Fruit fly (Drosophila melanogaster): ENCODE data around the gene aurA.

DNA sequence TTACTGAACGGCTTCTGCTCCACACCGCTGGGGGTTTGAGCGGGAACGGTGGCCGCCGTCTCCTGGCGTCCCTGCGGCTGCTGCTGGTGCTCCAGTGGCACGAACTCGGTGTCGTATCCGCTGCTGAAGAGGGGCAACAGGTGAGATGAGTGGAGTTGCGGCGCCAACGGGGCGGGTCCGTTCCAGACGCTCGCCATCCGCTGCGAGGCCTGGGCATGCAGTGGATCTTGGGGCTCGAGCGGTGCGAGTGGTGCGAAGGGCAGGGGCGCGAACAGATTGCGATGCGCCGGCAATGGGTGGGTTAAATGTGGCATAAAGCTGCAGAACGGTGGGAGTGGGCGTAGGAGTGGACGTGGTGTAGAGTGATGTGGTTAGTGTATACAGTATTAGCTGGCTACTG lies 26.3 kb downstream of the aurA start:
- TF ChIP-seq OdsH (GFP tag; optimal IDR thresholded peaks at IDR 0.05) = no peak
- TF ChIP-seq h (GFP tag; optimal IDR thresholded peaks at IDR 0.05) = no peak
- no peak for TF ChIP-seq psq (GFP tag; optimal IDR thresholded peaks at IDR 0.05)
- TF ChIP-seq Rel (GFP tag; optimal IDR thresholded peaks at IDR 0.05) = no peak
- TF ChIP-seq Rel (tag; optimal IDR thresholded peaks at IDR 0.05) = no peak
- no peak for TF ChIP-seq Abd-B (GFP tag; optimal IDR thresholded peaks at IDR 0.05)
- no peak for TF ChIP-seq Mio (GFP tag; optimal IDR thresholded peaks at IDR 0.05)
- TF ChIP-seq CG32264 (GFP tag; optimal IDR thresholded peaks at IDR 0.05) = no peak
- no peak for TF ChIP-seq brk (GFP tag; optimal IDR thresholded peaks at IDR 0.05)
- no peak for TF ChIP-seq Sp1 (GFP tag; optimal IDR thresholded peaks at IDR 0.05)
- no peak for TF ChIP-seq dmrt93B (GFP tag; optimal IDR thresholded peaks at IDR 0.05)
- no peak for TF ChIP-seq sv (GFP tag; optimal IDR thresholded peaks at IDR 0.05)
- no peak for TF ChIP-seq Jra (GFP tag; optimal IDR thresholded peaks at IDR 0.05)

Measured in whole organism, wandering third instar larva.